Fruit fly (Drosophila melanogaster): ENCODE results near the gene Wdr81.

Gene Wdr81

dm6 chr2L:12065683-12066386, 45.1 kb upstream of the Wdr81 start (continued):
- peak; percentile 66 for TF ChIP-seq Sox15 (GFP tag; optimal IDR thresholded peaks at IDR 0.05)
- peak; percentile 64 for TF ChIP-seq cyc (GFP tag; optimal IDR thresholded peaks at IDR 0.05)
- peak; percentile 91 for TF ChIP-seq CG16779 (tag; optimal IDR thresholded peaks at IDR 0.05)
- TF ChIP-seq CG6808 (GFP tag; optimal IDR thresholded peaks at IDR 0.05), result peak; percentile 90
- TF ChIP-seq CG7368 (GFP tag; optimal IDR thresholded peaks at IDR 0.05), result peak; percentile 84
- TF ChIP-seq Ets21C (GFP tag; optimal IDR thresholded peaks at IDR 0.05), result peak; percentile 43
- TF ChIP-seq CG8319 (GFP tag; optimal IDR thresholded peaks at IDR 0.05), result peak; percentile 64
- TF ChIP-seq dsx (GFP tag; optimal IDR thresholded peaks at IDR 0.05; ENCODE audit: poor library complexity, severe bottlenecking), result peak; percentile 91
- peak; percentile 88 for TF ChIP-seq CG11762 (GFP tag; optimal IDR thresholded peaks at IDR 0.05; ENCODE audit: insufficient read depth)
- TF ChIP-seq CG4318 (GFP tag; optimal IDR thresholded peaks at IDR 0.05), result peak; percentile 99
- TF ChIP-seq lz (GFP tag; optimal IDR thresholded peaks at IDR 0.05), result peak; percentile 66
- peak; percentile 87 for TF ChIP-seq CG11294 (GFP tag; IDR thresholded peaks at IDR 0.05)
- TF ChIP-seq acj6 (GFP tag; optimal IDR thresholded peaks at IDR 0.05), result peak; percentile 93
- TF ChIP-seq pdm3 (GFP tag; optimal IDR thresholded peaks at IDR 0.05), result peak; percentile 84
- peak; percentile 83 for TF ChIP-seq Sox102F (GFP tag; optimal IDR thresholded peaks at IDR 0.05)
- peak; percentile 98 for TF ChIP-seq dac (GFP tag; optimal IDR thresholded peaks at IDR 0.05)
- TF ChIP-seq Met (GFP tag; optimal IDR thresholded peaks at IDR 0.05), result peak; percentile 74
- TF ChIP-seq OdsH (GFP tag; optimal IDR thresholded peaks at IDR 0.05), result peak; percentile 95
- peak; percentile 98 for TF ChIP-seq CG15336 (GFP tag; IDR thresholded peaks at IDR 0.05)
- TF ChIP-seq Ets96B (tag; optimal IDR thresholded peaks at IDR 0.05), result peak; percentile 91
- TF ChIP-seq CG3919 (GFP tag; optimal IDR thresholded peaks at IDR 0.05), result peak; percentile 93
- peak; percentile 36 for TF ChIP-seq CG31627 (GFP tag; optimal IDR thresholded peaks at IDR 0.05)
- peak; percentile 94 for TF ChIP-seq Hr4 (GFP tag; optimal IDR thresholded peaks at IDR 0.05)
- TF ChIP-seq CG6276 (GFP tag; optimal IDR thresholded peaks at IDR 0.05), result peak; percentile 97
- TF ChIP-seq CG3032 (tag; optimal IDR thresholded peaks at IDR 0.05), result peak; percentile 94
- peak; percentile 85 for TF ChIP-seq CG9139 (GFP tag; optimal IDR thresholded peaks at IDR 0.05)
- peak; percentile 49 for TF ChIP-seq fd85E (GFP tag; optimal IDR thresholded peaks at IDR 0.05)
- peak; percentile 94 for TF ChIP-seq Gug (GFP tag; IDR thresholded peaks at IDR 0.05)
- peak; percentile 76 for TF ChIP-seq fd59A (GFP tag; optimal IDR thresholded peaks at IDR 0.05)

dm6 chr2L:12063035-12063434, 42.3 kb upstream of the Wdr81 start, which contains the start of gene Rab3-GAP:
Rab3-GAP (minus strand) TSS chr2L:12063184.
- TF ChIP-seq Smox (GFP tag; optimal IDR thresholded peaks at IDR 0.05), result no peak
- TF ChIP-seq spab (GFP tag; optimal IDR thresholded peaks at IDR 0.05), result no peak
- TF ChIP-seq CG3032 (tag; optimal IDR thresholded peaks at IDR 0.05), result peak; percentile 15
- TF ChIP-seq CG6854 (GFP tag; optimal IDR thresholded peaks at IDR 0.05), result peak; percentile 40
- TF ChIP-seq eg (GFP tag; IDR thresholded peaks at IDR 0.05), result peak; percentile 50; the same call in 1 of the 3 replicates
- TF ChIP-seq dsx (GFP tag; optimal IDR thresholded peaks at IDR 0.05; ENCODE audit: poor library complexity, severe bottlenecking), result no peak
- TF ChIP-seq CG8119 (GFP tag; IDR thresholded peaks at IDR 0.05), result peak; percentile 22; the same call in 1 of the 3 replicates
- no peak for TF ChIP-seq Hr38 (GFP tag; optimal IDR thresholded peaks at IDR 0.05)
- TF ChIP-seq Sox14 (GFP tag; optimal IDR thresholded peaks at IDR 0.05), result peak; percentile 62
- TF ChIP-seq CG10631 (GFP tag; optimal IDR thresholded peaks at IDR 0.05), result no peak
- peak; percentile 70 for TF ChIP-seq esn (GFP tag; optimal IDR thresholded peaks at IDR 0.05)
- peak; percentile 73 for TF ChIP-seq Eip78C (GFP tag)
- TF ChIP-seq OdsH (GFP tag; optimal IDR thresholded peaks at IDR 0.05), result no peak
- TF ChIP-seq Ets96B (tag; optimal IDR thresholded peaks at IDR 0.05), result no peak
- TF ChIP-seq Ets21C (GFP tag; optimal IDR thresholded peaks at IDR 0.05), result peak; percentile 0
- no peak for TF ChIP-seq Gug (GFP tag; IDR thresholded peaks at IDR 0.05)
- TF ChIP-seq lz (GFP tag; optimal IDR thresholded peaks at IDR 0.05), result peak; percentile 35
- peak; percentile 30 for TF ChIP-seq CG31627 (GFP tag; optimal IDR thresholded peaks at IDR 0.05)
